Fruit fly (Drosophila melanogaster) whole organism, embryonic: Measurements from ENCODE around the gene Arp3.

Source experiments
- ATbp ChIP-seq: fragments of 200-800 bp; sonication (Bioruptor generic); optimal IDR thresholded peaks from 2 replicates; lab custom pipeline; 2017; ENCODE audit warnings: missing biosample characterization, mild to moderate bottlenecking, missing genetic modification characterization, missing genetic modification reagents
- Adf1 ChIP-seq: fragments of 200-800 bp; sonication (Bioruptor generic); IDR thresholded peaks from 2 replicates; pipeline ENCODE4 v1.3.6; 2022; ENCODE audit warnings: missing biosample characterization, missing genetic modification characterization
- CG10543 ChIP-seq: fragments of 200-800 bp; sonication (Bioruptor generic); optimal IDR thresholded peaks from 3 replicates; lab custom pipeline; 2017; ENCODE audit warnings: missing biosample characterization, mild to moderate bottlenecking, missing genetic modification characterization, moderate library complexity
- CG10959 ChIP-seq: fragments of 200-800 bp; sonication (Bioruptor generic); IDR thresholded peaks from 2 replicates; pipeline ENCODE4 v1.3.6; 2022; ENCODE audit warnings: missing biosample characterization, missing genetic modification characterization
- CG12769 ChIP-seq: fragments of 200-800 bp; sonication (Bioruptor generic); optimal IDR thresholded peaks from 2 replicates; lab custom pipeline; 2019; ENCODE audit warnings: missing biosample characterization, mild to moderate bottlenecking, missing genetic modification characterization, moderate library complexity
- CG13287 ChIP-seq: fragments of 200-800 bp; sonication (Bioruptor generic); IDR thresholded peaks from 2 replicates; pipeline ENCODE4 v1.3.6; 2022; ENCODE audit warnings: missing biosample characterization, missing genetic modification characterization; ENCODE audit not compliant: partially characterized antibody
- CG13624 ChIP-seq: fragments of 200-800 bp; sonication (Bioruptor generic); optimal IDR thresholded peaks from 2 replicates; lab custom pipeline; 2016; ENCODE audit warnings: missing biosample characterization, missing genetic modification characterization
- CG15073 ChIP-seq: fragments of 200-800 bp; sonication (Bioruptor generic); optimal IDR thresholded peaks from 2 replicates; lab custom pipeline; 2016; ENCODE audit warnings: missing biosample characterization, missing genetic modification characterization
- CG1529 ChIP-seq: fragments of 200-800 bp; sonication (Bioruptor generic); optimal IDR thresholded peaks from 3 replicates; lab custom pipeline; 2018; ENCODE audit warnings: missing biosample characterization, missing genetic modification characterization
- CG15514 ChIP-seq: fragments of 200-800 bp; sonication (Bioruptor generic); optimal IDR thresholded peaks from 3 replicates; lab custom pipeline; 2017; ENCODE audit warnings: missing biosample characterization, missing genetic modification characterization, mild to moderate bottlenecking, moderate library complexity, missing genetic modification reagents
- CG15601 ChIP-seq: fragments of 200-800 bp; sonication (Bioruptor generic); optimal IDR thresholded peaks from 3 replicates; lab custom pipeline; 2019; ENCODE audit warnings: missing biosample characterization, mild to moderate bottlenecking, missing genetic modification characterization, moderate library complexity
- CG1792 ChIP-seq: fragments of 200-800 bp; sonication (Bioruptor generic); optimal IDR thresholded peaks from 2 replicates; lab custom pipeline; 2016; ENCODE audit warnings: missing biosample characterization, missing genetic modification characterization
- CG1832 ChIP-seq: fragments of 200-800 bp; sonication (Bioruptor generic); optimal IDR thresholded peaks from 2 replicates; lab custom pipeline; 2017; ENCODE audit warnings: missing biosample characterization, mild to moderate bottlenecking, missing genetic modification characterization, inconsistent platforms
- CG2120 ChIP-seq: fragments of 200-800 bp; sonication (Bioruptor generic); optimal IDR thresholded peaks from 3 replicates; lab custom pipeline; 2016; ENCODE audit warnings: missing biosample characterization, missing genetic modification characterization
- CG2202 ChIP-seq: fragments of 200-800 bp; sonication (Bioruptor generic); optimal IDR thresholded peaks from 2 replicates; lab custom pipeline; 2018; ENCODE audit warnings: missing biosample characterization, mild to moderate bottlenecking, missing genetic modification characterization
- CG2712 ChIP-seq: fragments of 200-800 bp; optimal IDR thresholded peaks from 3 replicates; lab custom pipeline; 2019; ENCODE audit warnings: missing biosample characterization, mild to moderate bottlenecking, missing genetic modification characterization, moderate library complexity
- CG30403 ChIP-seq: fragments of 200-800 bp; sonication (Bioruptor generic); optimal IDR thresholded peaks from 3 replicates; lab custom pipeline; 2016; ENCODE audit warnings: missing biosample characterization, missing genetic modification characterization
- CG3065 ChIP-seq: fragments of 200-800 bp; sonication (Bioruptor generic); optimal IDR thresholded peaks from 2 replicates; lab custom pipeline; 2016; ENCODE audit warnings: missing biosample characterization, missing genetic modification characterization
- CG3281 ChIP-seq: fragments of 200-800 bp; sonication (Bioruptor generic); optimal IDR thresholded peaks from 3 replicates; lab custom pipeline; 2017; ENCODE audit warnings: missing biosample characterization, mild to moderate bottlenecking, missing genetic modification characterization
- CG3407 ChIP-seq: fragments of 200-800 bp; sonication (Bioruptor generic); optimal IDR thresholded peaks from 2 replicates; lab custom pipeline; 2018; ENCODE audit warnings: missing biosample characterization, mild to moderate bottlenecking, missing genetic modification characterization
- CG4404 ChIP-seq: fragments of 200-800 bp; sonication (Bioruptor generic); IDR thresholded peaks from 2 replicates; pipeline ENCODE4 v1.3.6; 2022; ENCODE audit warnings: missing biosample characterization, missing genetic modification characterization
- CG4707 ChIP-seq: fragments of 200-800 bp; sonication (Bioruptor generic); optimal IDR thresholded peaks from 2 replicates; lab custom pipeline; 2018; ENCODE audit warnings: missing biosample characterization, mild to moderate bottlenecking, missing genetic modification characterization, moderate library complexity
- CoRest ChIP-seq: fragments of 200-800 bp; sonication (Bioruptor generic); optimal IDR thresholded peaks from 3 replicates; lab custom pipeline; 2018; ENCODE audit warnings: missing biosample characterization, mild to moderate bottlenecking, missing genetic modification characterization, moderate library complexity
- Dbx ChIP-seq: fragments of 200-800 bp; sonication (Bioruptor generic); IDR thresholded peaks from 3 replicates; pipeline ENCODE4 v1.3.6; 2022; ENCODE audit warnings: missing biosample characterization, missing genetic modification characterization
- Deaf1 ChIP-seq: fragments of 200-800 bp; optimal IDR thresholded peaks from 3 replicates; lab custom pipeline; 2019; ENCODE audit warnings: missing biosample characterization, mild to moderate bottlenecking, missing genetic modification characterization, moderate library complexity
- Fer3 ChIP-seq: fragments of 200-800 bp; sonication (Bioruptor generic); optimal IDR thresholded peaks from 2 replicates; lab custom pipeline; 2018; ENCODE audit warnings: missing biosample characterization, mild to moderate bottlenecking, missing genetic modification characterization, moderate library complexity
- H2.0 ChIP-seq: fragments of 200-800 bp; sonication (Bioruptor generic); IDR thresholded peaks from 2 replicates; pipeline ENCODE4 v1.3.6; 2022; ENCODE audit warnings: missing biosample characterization, missing genetic modification characterization
- HLH4C ChIP-seq: fragments of 200-800 bp; sonication (Bioruptor generic); IDR thresholded peaks from 3 replicates; pipeline ENCODE4 v1.3.6; 2022; ENCODE audit warnings: missing biosample characterization, missing genetic modification characterization; ENCODE audit not compliant: partially characterized antibody
- HLHmδ ChIP-seq: fragments of 200-800 bp; sonication (Bioruptor generic); optimal IDR thresholded peaks from 2 replicates; lab custom pipeline; 2018; ENCODE audit warnings: missing biosample characterization, mild to moderate bottlenecking, missing genetic modification characterization, moderate library complexity
- Kr ChIP-seq: fragments of 200-800 bp; sonication (Bioruptor generic); optimal IDR thresholded peaks from 2 replicates; lab custom pipeline; 2017; ENCODE audit warnings: missing biosample characterization, mild to moderate bottlenecking, missing genetic modification characterization
- NFAT ChIP-seq: fragments of 200-800 bp; sonication (Bioruptor generic); IDR thresholded peaks from 2 replicates; pipeline ENCODE4 v1.3.6; 2022; ENCODE audit warnings: missing biosample characterization, missing genetic modification characterization
- Nf-YC ChIP-seq: fragments of 200-800 bp; optimal IDR thresholded peaks from 3 replicates; lab custom pipeline; 2019; ENCODE audit warnings: missing biosample characterization, mild to moderate bottlenecking, missing genetic modification characterization, moderate library complexity
- Sry-δ ChIP-seq: fragments of 200-800 bp; sonication (Bioruptor generic); optimal IDR thresholded peaks from 2 replicates; lab custom pipeline; 2016; ENCODE audit warnings: missing biosample characterization, missing genetic modification characterization
- Trl ChIP-seq, 3 experiments: fragments of >200 bp in 2 of 3; fragments of 200-800 bp in 1 of 3; sonication (Bioruptor generic) in 1 of 3; optimal IDR thresholded peaks; 2 replicates in 1 of 3; 3 replicates in 2 of 3; lab custom pipeline; 2016 to 2017; ENCODE audit warnings: missing biosample characterization in 1 of 3, missing genetic modification characterization in 1 of 3
- Xbp1 ChIP-seq: fragments of 200-800 bp; sonication (Bioruptor generic); optimal IDR thresholded peaks from 3 replicates; lab custom pipeline; 2016; ENCODE audit warnings: missing biosample characterization, mild to moderate bottlenecking, missing genetic modification characterization
- abd-A ChIP-seq: fragments of 200-800 bp; sonication (Bioruptor generic); optimal IDR thresholded peaks from 3 replicates; lab custom pipeline; 2019; ENCODE audit warnings: missing biosample characterization, mild to moderate bottlenecking, missing genetic modification characterization, moderate library complexity
- br ChIP-seq: fragments of >200 bp; optimal IDR thresholded peaks from 2 replicates; lab custom pipeline; 2017
- gcm2 ChIP-seq: fragments of 200-800 bp; sonication (Bioruptor generic); optimal IDR thresholded peaks from 2 replicates; lab custom pipeline; 2016; ENCODE audit warnings: missing biosample characterization, missing genetic modification characterization
- hbn ChIP-seq: fragments of 200-800 bp; sonication (Bioruptor generic); IDR thresholded peaks from 2 replicates; pipeline ENCODE4 v1.3.6; 2022; ENCODE audit warnings: missing biosample characterization, missing genetic modification characterization; ENCODE audit not compliant: partially characterized antibody
- ken ChIP-seq: fragments of 200-800 bp; sonication (Bioruptor generic); IDR thresholded peaks from 3 replicates; pipeline ENCODE4 v1.3.6; 2022; ENCODE audit warnings: missing biosample characterization, missing genetic modification characterization
- klu ChIP-seq: fragments of 200-800 bp; sonication (Bioruptor generic); IDR thresholded peaks from 2 replicates; pipeline ENCODE4 v1.3.6; 2022; ENCODE audit warnings: missing biosample characterization, missing genetic modification characterization
- nom ChIP-seq: fragments of 200-800 bp; sonication (Bioruptor generic); optimal IDR thresholded peaks from 2 replicates; lab custom pipeline; 2017; ENCODE audit warnings: missing biosample characterization, missing genetic modification characterization, mild to moderate bottlenecking, moderate library complexity, missing genetic modification reagents
- odd ChIP-seq: fragments of 200-800 bp; sonication (Bioruptor generic); optimal IDR thresholded peaks from 2 replicates; lab custom pipeline; 2017; ENCODE audit warnings: missing biosample characterization, mild to moderate bottlenecking, missing genetic modification characterization
- pnt ChIP-seq: fragments of 200-800 bp; sonication (Bioruptor generic); optimal IDR thresholded peaks from 3 replicates; lab custom pipeline; 2016; ENCODE audit warnings: missing biosample characterization, missing genetic modification characterization
- rib ChIP-seq: fragments of 200-800 bp; sonication (Bioruptor generic); IDR thresholded peaks from 2 replicates; pipeline ENCODE4 v1.3.6; 2022; ENCODE audit warnings: missing biosample characterization, missing genetic modification characterization
- schlank ChIP-seq: fragments of 200-800 bp; sonication (Bioruptor generic); optimal IDR thresholded peaks from 2 replicates; lab custom pipeline; 2018; ENCODE audit warnings: missing biosample characterization, mild to moderate bottlenecking, missing genetic modification characterization
- sd ChIP-seq: fragments of 200-800 bp; sonication (Bioruptor generic); optimal IDR thresholded peaks from 3 replicates; lab custom pipeline; 2018; ENCODE audit warnings: missing biosample characterization, mild to moderate bottlenecking, missing genetic modification characterization, moderate library complexity
- sisA ChIP-seq: fragments of 200-800 bp; sonication (Bioruptor generic); IDR thresholded peaks from 2 replicates; pipeline ENCODE4 v1.3.6; 2022; ENCODE audit warnings: missing biosample characterization, missing genetic modification characterization
- vnd ChIP-seq: fragments of 200-800 bp; sonication (Bioruptor generic); IDR thresholded peaks from 3 replicates; pipeline ENCODE4 v1.3.6; 2022; ENCODE audit warnings: missing biosample characterization, missing genetic modification characterization; ENCODE audit not compliant: partially characterized antibody
- zen ChIP-seq: fragments of 200-800 bp; sonication (Bioruptor generic); optimal IDR thresholded peaks from 3 replicates; lab custom pipeline; 2018; ENCODE audit warnings: missing biosample characterization, mild to moderate bottlenecking, missing genetic modification characterization, moderate library complexity

The Arp3 gene

dm6 chr3L:8151727-8152199 lies 36.1 kb upstream of the Arp3 start, which contains the start of gene CG13676 (continued):
- TF ChIP-seq zen (no peak), CG1832 (no peak), H2.0 (GFP tag; lab: Robert Waterston, UW) (no peak), Nf-YC (peak; percentile 34), gcm2 (GFP tag; lab: Kevin White, UChicago) (no peak), CG1792 (GFP tag; lab: Kevin White, UChicago) (no peak), vnd (GFP tag; lab: Robert Waterston, UW) (no peak), sisA (GFP tag; lab: Robert Waterston, UW) (no peak), CG12769 (tag; lab: Kevin White, UChicago) (peak; percentile 58), sd (peak; percentile 20), Sry-δ (GFP tag; lab: Kevin White, UChicago) (no peak), CoRest (tag; lab: Kevin White, UChicago) (no peak), pnt (GFP tag; lab: Kevin White, UChicago) (no peak), CG10959 (GFP tag; lab: Robert Waterston, UW) (no peak), rib (peak; percentile 44; the same call in 1 of the 2 replicates), Dbx (GFP tag; lab: Robert Waterston, UW) (0 out of 3 replicates have a peak, but pooled peaks have one; percentile 13), CG3065 (GFP tag; lab: Kevin White, UChicago) (no peak), Kr (no peak), CG4707 (GFP tag; lab: Kevin White, UChicago) (no peak), CG15601 (tag; lab: Kevin White, UChicago) (no peak), CG3407 (GFP tag; lab: Kevin White, UChicago) (no peak), HLH4C (GFP tag; lab: Robert Waterston, UW) (no peak), CG2712 (tag; lab: Kevin White, UChicago) (no peak), CG15514 (GFP tag; lab: Kevin White, UChicago) (no peak), CG13287 (GFP tag; lab: Robert Waterston, UW) (peak; percentile 36), br (lab: Kevin White, UChicago) (no peak), CG4404 (GFP tag; lab: Robert Waterston, UW) (no peak), hbn (GFP tag; lab: Robert Waterston, UW) (peak; percentile 34; the same call in 1 of the 2 replicates), odd (no peak), CG1529 (GFP tag; lab: Kevin White, UChicago) (no peak), CG30403 (no peak), Xbp1 (GFP tag; lab: Kevin White, UChicago) (no peak), schlank (no peak), Trl (optimal IDR thresholded peaks at IDR 0.05; lab: Kevin White, UChicago) (peak; percentile 59 to 78), Trl (GFP tag; optimal IDR thresholded peaks at IDR 0.05; lab: Kevin White, UChicago) (no peak), abd-A (tag; lab: Kevin White, UChicago) (peak; percentile 4), Adf1 (GFP tag; lab: Robert Waterston, UW) (peak; percentile 45; the same call in 1 of the 2 replicates), CG13624 (GFP tag; lab: Kevin White, UChicago) (no peak), CG10543 (GFP tag; lab: Kevin White, UChicago) (peak; percentile 40), CG15073 (GFP tag; lab: Kevin White, UChicago) (no peak), CG2120 (GFP tag; lab: Kevin White, UChicago) (no peak), ATbp (GFP tag; lab: Kevin White, UChicago) (peak; percentile 13), CG2202 (no peak), NFAT (GFP tag; lab: Robert Waterston, UW) (no peak), Fer3 (tag; lab: Kevin White, UChicago) (no peak), Deaf1 (tag; lab: Kevin White, UChicago) (peak; percentile 45), ken (GFP tag; lab: Robert Waterston, UW) (no peak), klu (GFP tag; lab: Robert Waterston, UW) (no peak), nom (GFP tag; lab: Kevin White, UChicago) (peak; percentile 12), HLHmδ (GFP tag; lab: Kevin White, UChicago) (no peak), CG3281 (GFP tag; lab: Kevin White, UChicago) (no peak)
